Worm (Caenorhabditis elegans) whole organism, L3 larva: ENCODE data around the gene sri-77.
"Not testable (repeated sequence)": the region's sequence is repeated elsewhere in the genome, so short reads cannot be mapped to it uniquely, and the experiment has no call there.

Source experiments
- ceh-28 ChIP-seq: fragments of 150-350 bp; optimal IDR thresholded peaks from 2 replicates; lab custom pipeline; 2014; ENCODE audit warnings: missing biosample characterization, missing genetic modification reagents, missing genetic modification characterization
- ceh-9 ChIP-seq: sonication (generic microtip); optimal IDR thresholded peaks from 2 replicates; lab custom pipeline; 2018; ENCODE audit warnings: missing biosample characterization, missing genetic modification characterization
- daf-12 ChIP-seq: fragments of 150-350 bp; optimal IDR thresholded peaks from 2 replicates; lab custom pipeline; 2014; ENCODE audit warnings: missing biosample characterization, missing genetic modification reagents, missing genetic modification characterization
- egl-27 ChIP-seq: sonication (generic microtip); optimal IDR thresholded peaks from 4 replicates; lab custom pipeline; 2017; ENCODE audit warnings: missing biosample characterization, missing genetic modification reagents, missing genetic modification characterization
- lin-15B ChIP-seq: fragments of 150-350 bp; optimal IDR thresholded peaks from 2 replicates; lab custom pipeline; 2014; ENCODE audit warnings: missing biosample characterization, missing genetic modification characterization
- nhr-12 ChIP-seq: fragments of 150-350 bp; optimal IDR thresholded peaks from 2 replicates; lab custom pipeline; 2014; ENCODE audit warnings: missing biosample characterization, missing genetic modification characterization
- nhr-28 ChIP-seq: fragments of 150-350 bp; optimal IDR thresholded peaks from 2 replicates; lab custom pipeline; 2014; ENCODE audit warnings: missing biosample characterization, missing genetic modification characterization
- nhr-77 ChIP-seq: fragments of 150-350 bp; optimal IDR thresholded peaks from 2 replicates; lab custom pipeline; 2014; ENCODE audit warnings: missing biosample characterization, missing genetic modification characterization
- skn-1 ChIP-seq: fragments of 150-350 bp; optimal IDR thresholded peaks from 2 replicates; lab custom pipeline; 2014; ENCODE audit warnings: missing biosample characterization, missing genetic modification characterization
- snpc-4 ChIP-seq: fragments of 150-350 bp; optimal IDR thresholded peaks from 2 replicates; lab custom pipeline; 2014; ENCODE audit warnings: missing biosample characterization, missing genetic modification characterization
- unc-39 ChIP-seq: sonication (generic microtip); optimal IDR thresholded peaks from 4 replicates; lab custom pipeline; 2017; ENCODE audit warnings: missing biosample characterization, missing genetic modification characterization
- unc-62 ChIP-seq: fragments of 150-350 bp; sonication (generic microtip); optimal IDR thresholded peaks from 4 replicates; lab custom pipeline; 2014; ENCODE audit warnings: missing biosample characterization, missing genetic modification reagents, missing genetic modification characterization
- zag-1 ChIP-seq: fragments of 150-350 bp; optimal IDR thresholded peaks from 2 replicates; lab custom pipeline; 2014; ENCODE audit warnings: missing biosample characterization, missing genetic modification characterization

- TF ChIP-seq lin-15B (tag; lab: Kevin White, UChicago); ceh-28; unc-62 (GFP tag; lab: Kevin White, UChicago); daf-12 (tag; lab: Kevin White, UChicago); unc-39 (tag; lab: Kevin White, UChicago); nhr-12 (tag; lab: Kevin White, UChicago); egl-27; ceh-9 (tag; lab: Kevin White, UChicago); snpc-4 (tag; lab: Kevin White, UChicago); skn-1; nhr-28; nhr-77 (tag; lab: Kevin White, UChicago); zag-1 (tag; lab: Kevin White, UChicago): not testable (repeated sequence)
Measured at ce11 chrII:2619148-2619547, 13.9 kb upstream of the sri-77 start, which contains the start of gene msrp-6.
